Fruit fly (Drosophila melanogaster) whole organism, adult: ENCODE measurements around the gene CG12123.

Source experiments
- CG11617 ChIP-seq: fragments of 200-800 bp; sonication (Bioruptor generic); optimal IDR thresholded peaks from 2 replicates; lab custom pipeline; 2017; ENCODE audit warnings: mild to moderate bottlenecking, missing biosample characterization, missing genetic modification reagents, missing genetic modification characterization
- CG7101 ChIP-seq: fragments of 200-800 bp; sonication (Bioruptor generic); optimal IDR thresholded peaks from 2 replicates; lab custom pipeline; 2018; ENCODE audit warnings: missing biosample characterization, mild to moderate bottlenecking, missing genetic modification characterization, moderate library complexity
- Hr96 ChIP-seq: fragments of 200-800 bp; sonication (Bioruptor generic); optimal IDR thresholded peaks from 2 replicates; lab custom pipeline; 2016; ENCODE audit warnings: missing biosample characterization, missing genetic modification characterization
- kay ChIP-seq: fragments of 200-800 bp; sonication (Bioruptor generic); peaks from one replicate; lab custom pipeline; 2016; ENCODE audit warnings: missing biosample characterization, missing genetic modification characterization, borderline replicate concordance
- toe ChIP-seq: fragments of 200-800 bp; sonication (Bioruptor generic); optimal IDR thresholded peaks from 2 replicates; lab custom pipeline; 2016; ENCODE audit warnings: missing biosample characterization, missing genetic modification characterization

DNA sequence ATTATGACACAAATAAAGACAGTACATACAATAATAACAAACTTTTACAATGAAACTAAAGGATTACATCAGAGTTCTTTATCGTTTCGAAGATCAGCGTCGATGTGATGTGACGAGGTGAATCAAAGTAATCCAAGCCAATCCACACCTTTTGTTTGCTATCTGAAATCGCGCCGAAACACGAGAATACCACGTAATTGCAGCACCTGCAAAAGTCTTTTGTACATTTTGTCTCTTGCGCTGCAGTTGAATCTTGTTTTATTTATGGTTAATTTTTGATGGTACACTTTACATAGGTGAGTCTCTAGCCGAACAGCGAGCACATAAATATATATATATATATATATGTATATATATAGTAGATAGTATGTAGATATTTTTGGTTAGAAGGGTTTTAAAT, 42.6 kb upstream of the CG12123 start:
- no peak for TF ChIP-seq kay (GFP tag; lab: Kevin White, UChicago)
- TF ChIP-seq CG7101 = no peak
- no peak for TF ChIP-seq CG11617 (GFP tag; lab: Kevin White, UChicago)
- no peak for TF ChIP-seq toe
- no peak for TF ChIP-seq Hr96
